Fruit fly (Drosophila melanogaster) Kc167 (cell line): ENCODE data around the gene CG6847.

Experiments used
- Myc ChIP-seq: fragments of >200 bp; optimal IDR thresholded peaks from 2 replicates; lab custom pipeline; 2017; ENCODE audit warnings: missing external identifiers
- Sin3A ChIP-seq: fragments of >200 bp; optimal IDR thresholded peaks from 2 replicates; lab custom pipeline; 2018; ENCODE audit warnings: missing external identifiers
- h ChIP-seq: fragments of >200 bp; optimal IDR thresholded peaks from 3 replicates; lab custom pipeline; 2018; ENCODE audit warnings: missing external identifiers
- psq ChIP-seq: fragments of >200 bp; optimal IDR thresholded peaks from 2 replicates; lab custom pipeline; 2017; ENCODE audit warnings: missing external identifiers
- ttk ChIP-seq: sonication (Bioruptor generic); optimal IDR thresholded peaks from 2 replicates; lab custom pipeline; 2017; ENCODE audit warnings: missing external identifiers

DNA sequence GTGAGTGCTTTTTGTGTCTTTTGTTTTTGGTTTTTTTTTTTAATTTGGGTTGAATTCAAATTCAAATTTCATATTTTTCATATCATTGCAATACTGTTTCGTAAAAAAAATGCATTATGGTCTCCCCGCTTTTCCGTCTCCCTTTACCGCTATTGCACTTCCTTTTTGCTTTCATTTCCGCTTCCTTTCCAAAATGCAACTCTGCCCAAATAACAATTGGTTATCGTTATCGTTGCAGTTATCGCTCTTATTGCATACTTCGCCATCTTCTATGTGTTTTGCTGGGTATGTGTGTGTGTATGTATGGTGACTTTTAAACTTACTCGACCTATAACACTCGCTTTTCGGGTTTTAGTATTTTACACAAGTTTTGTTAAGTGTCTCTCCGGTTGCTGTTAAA is 46.2 kb upstream of the CG6847 start:
- TF ChIP-seq h (lab: Kevin White, UChicago) (no peak), Sin3A (no peak), Myc (lab: Kevin White, UChicago) (no peak), ttk (lab: Kevin White, UChicago) (no peak), psq (lab: Kevin White, UChicago) (no peak)
